Worm (Caenorhabditis elegans) whole organism, L4/young adult: ENCODE results near the gene sid-2.

ENCODE experiments used
- W03F9.2 ChIP-seq: fragments of 150-350 bp; optimal IDR thresholded peaks from 2 replicates; lab custom pipeline; 2014; ENCODE audit warnings: missing biosample characterization, missing genetic modification characterization
- dao-5 ChIP-seq: sonication (generic microtip); optimal IDR thresholded peaks from 2 replicates; lab custom pipeline; 2016; ENCODE audit warnings: missing genotype, missing genetic modification characterization, moderate library complexity, missing compliant biosample characterization
- him-1 ChIP-seq: sonication (generic microtip); optimal IDR thresholded peaks from 2 replicates; lab custom pipeline; 2016; ENCODE audit warnings: missing genotype, missing genetic modification reagents, missing genetic modification characterization, missing compliant biosample characterization

- TF ChIP-seq dao-5 (no peak), W03F9.2 (no peak), him-1 (tag; lab: Kevin White, UChicago) (no peak)
These were observed 42.7 kb downstream of the sid-2 start for ce11 chrIII:13721944-13722343.
